Fruit fly (Drosophila melanogaster) whole organism, embryonic: ENCODE results near the gene RpL8.

Experiments
- ATbp ChIP-seq: fragments of 200-800 bp; sonication (Bioruptor generic); optimal IDR thresholded peaks from 2 replicates; lab custom pipeline; 2017; ENCODE audit warnings: missing biosample characterization, mild to moderate bottlenecking, missing genetic modification characterization, missing genetic modification reagents
- Ada2b ChIP-seq: fragments of 200-800 bp; sonication (Bioruptor generic); IDR thresholded peaks from 2 replicates; pipeline ENCODE4 v1.3.6; 2022; ENCODE audit warnings: missing biosample characterization, missing genetic modification characterization
- Atf3 ChIP-seq: fragments of 200-800 bp; sonication (Bioruptor generic); optimal IDR thresholded peaks from 3 replicates; lab custom pipeline; 2016; ENCODE audit warnings: missing biosample characterization, missing genetic modification characterization
- CG12219 ChIP-seq: fragments of 200-800 bp; sonication (Bioruptor generic); optimal IDR thresholded peaks from 3 replicates; lab custom pipeline; 2018; ENCODE audit warnings: missing biosample characterization, mild to moderate bottlenecking, missing genetic modification characterization
- CG12236 ChIP-seq: fragments of 200-800 bp; sonication (Bioruptor generic); optimal IDR thresholded peaks from 2 replicates; lab custom pipeline; 2016; ENCODE audit warnings: missing biosample characterization, missing genetic modification characterization
- CG15269 ChIP-seq: fragments of 200-800 bp; sonication (Bioruptor generic); optimal IDR thresholded peaks from 2 replicates; lab custom pipeline; 2018; ENCODE audit warnings: missing biosample characterization, mild to moderate bottlenecking, missing genetic modification characterization, moderate library complexity
- CG16779 ChIP-seq: fragments of 200-800 bp; sonication (Bioruptor generic); IDR thresholded peaks from 2 replicates; pipeline ENCODE4 v1.3.6; 2022; ENCODE audit warnings: missing biosample characterization, missing genetic modification characterization
- CG18599 ChIP-seq: fragments of 200-800 bp; sonication (Bioruptor generic); optimal IDR thresholded peaks from 3 replicates; lab custom pipeline; 2017; ENCODE audit warnings: missing biosample characterization, missing genetic modification characterization, mild to moderate bottlenecking, moderate library complexity, missing genetic modification reagents
- CG2875 ChIP-seq: fragments of 200-800 bp; sonication (Bioruptor generic); optimal IDR thresholded peaks from 2 replicates; lab custom pipeline; 2017; ENCODE audit warnings: missing biosample characterization, mild to moderate bottlenecking, missing genetic modification characterization, missing genetic modification reagents
- CG33557 ChIP-seq: fragments of 200-800 bp; sonication (Bioruptor generic); optimal IDR thresholded peaks from 2 replicates; lab custom pipeline; 2019; ENCODE audit warnings: missing biosample characterization, mild to moderate bottlenecking, missing genetic modification characterization, moderate library complexity
- CG6813 ChIP-seq: fragments of 200-800 bp; sonication (Bioruptor generic); optimal IDR thresholded peaks from 2 replicates; lab custom pipeline; 2017; ENCODE audit warnings: missing biosample characterization, missing genetic modification characterization, mild to moderate bottlenecking, moderate library complexity, missing genetic modification reagents
- CG7839 ChIP-seq: fragments of 200-800 bp; sonication (Bioruptor generic); optimal IDR thresholded peaks from 3 replicates; lab custom pipeline; 2018; ENCODE audit warnings: missing biosample characterization, mild to moderate bottlenecking, missing genetic modification characterization, moderate library complexity
- CG8765 ChIP-seq: fragments of 200-800 bp; sonication (Bioruptor generic); IDR thresholded peaks from 2 replicates; pipeline ENCODE4 v1.3.6; 2022; ENCODE audit warnings: missing biosample characterization, missing genetic modification characterization
- Drgx ChIP-seq: fragments of 200-800 bp; sonication (Bioruptor generic); IDR thresholded peaks from 2 replicates; pipeline ENCODE4 v1.3.6; 2022; ENCODE audit warnings: missing biosample characterization, missing genetic modification characterization
- Hmr ChIP-seq: fragments of 200-800 bp; sonication (Bioruptor generic); optimal IDR thresholded peaks from 3 replicates; lab custom pipeline; 2017; ENCODE audit warnings: mild to moderate bottlenecking, missing biosample characterization, missing genetic modification reagents, missing genetic modification characterization
- MBD-R2 ChIP-seq: fragments of 200-800 bp; sonication (Bioruptor generic); IDR thresholded peaks from 2 replicates; pipeline ENCODE4 v1.3.6; 2022; ENCODE audit warnings: missing biosample characterization, missing genetic modification characterization
- Med ChIP-seq: fragments of 200-800 bp; sonication (Bioruptor generic); peaks from one replicate; lab custom pipeline; 2016; ENCODE audit warnings: missing biosample characterization, missing genetic modification characterization, mild to moderate bottlenecking, inconsistent platforms, moderate library complexity
- NfI ChIP-seq: fragments of 200-800 bp; sonication (Bioruptor generic); optimal IDR thresholded peaks from 3 replicates; lab custom pipeline; 2018; ENCODE audit warnings: missing biosample characterization, mild to moderate bottlenecking, missing genetic modification characterization, moderate library complexity
- Opbp ChIP-seq: fragments of 200-800 bp; sonication (Bioruptor generic); IDR thresholded peaks from 3 replicates; pipeline ENCODE4 v1.3.6; 2022; ENCODE audit warnings: missing biosample characterization, missing genetic modification characterization; ENCODE audit not compliant: partially characterized antibody
- Poxn ChIP-seq: fragments of 200-800 bp; sonication (Bioruptor generic); IDR thresholded peaks from 2 replicates; pipeline ENCODE4 v1.3.6; 2022; ENCODE audit warnings: missing biosample characterization, missing genetic modification characterization
- Stat92E ChIP-seq, 3 experiments: fragments of >200 bp in 2 of 3; fragments of 200-800 bp in 1 of 3; sonication (Bioruptor generic) in 1 of 3; optimal IDR thresholded peaks; 2 replicates each; lab custom pipeline; 2017 to 2019; ENCODE audit warnings: missing biosample characterization in 3 of 3, missing genetic modification characterization in 3 of 3, mild to moderate bottlenecking in 1 of 3, moderate library complexity in 1 of 3
- Usf ChIP-seq: fragments of 200-800 bp; sonication (Bioruptor generic); optimal IDR thresholded peaks from 2 replicates; lab custom pipeline; 2017; ENCODE audit warnings: missing genotype, missing biosample characterization, missing genetic modification characterization
- ac ChIP-seq: fragments of 200-800 bp; sonication (Bioruptor generic); optimal IDR thresholded peaks from 3 replicates; lab custom pipeline; 2017; ENCODE audit warnings: missing biosample characterization, mild to moderate bottlenecking, missing genetic modification characterization
- bab2 ChIP-seq: fragments of 200-800 bp; sonication (Bioruptor generic); optimal IDR thresholded peaks from 2 replicates; lab custom pipeline; 2016; ENCODE audit warnings: missing biosample characterization, missing genetic modification characterization
- bigmax ChIP-seq: fragments of 200-800 bp; sonication (Bioruptor generic); optimal IDR thresholded peaks from 2 replicates; lab custom pipeline; 2018; ENCODE audit warnings: missing biosample characterization, mild to moderate bottlenecking, missing genetic modification characterization
- crol ChIP-seq: fragments of 200-800 bp; sonication (Bioruptor generic); IDR thresholded peaks from 2 replicates; pipeline ENCODE4 v1.3.6; 2022; ENCODE audit warnings: missing biosample characterization, missing genetic modification characterization
- cwo ChIP-seq: fragments of 200-800 bp; sonication (Bioruptor generic); optimal IDR thresholded peaks from 3 replicates; lab custom pipeline; 2017; ENCODE audit warnings: missing biosample characterization, missing genetic modification characterization, mild to moderate bottlenecking, moderate library complexity, missing genetic modification reagents
- exex ChIP-seq: fragments of 200-800 bp; sonication (Bioruptor generic); optimal IDR thresholded peaks from 4 replicates; lab custom pipeline; 2018; ENCODE audit warnings: missing biosample characterization, mild to moderate bottlenecking, missing genetic modification characterization, moderate library complexity
- gfzf ChIP-seq: fragments of 200-800 bp; sonication (Bioruptor generic); optimal IDR thresholded peaks from 2 replicates; lab custom pipeline; 2016; ENCODE audit warnings: missing biosample characterization, mild to moderate bottlenecking, missing genetic modification characterization, moderate library complexity
- grau ChIP-seq: fragments of 200-800 bp; optimal IDR thresholded peaks from 3 replicates; lab custom pipeline; 2019; ENCODE audit warnings: missing biosample characterization, mild to moderate bottlenecking, missing genetic modification characterization, moderate library complexity
- ham ChIP-seq: fragments of 200-800 bp; sonication (Bioruptor generic); IDR thresholded peaks from 2 replicates; pipeline ENCODE4 v1.3.6; 2022; ENCODE audit warnings: missing biosample characterization, missing genetic modification characterization
- hkb ChIP-seq, 2 experiments: fragments of 200-800 bp in 1 of 2; fragments of >200 bp in 1 of 2; sonication (Bioruptor generic) in 1 of 2; IDR thresholded peaks in 1 of 2; optimal IDR thresholded peaks in 1 of 2; 2 replicates each; pipeline versions ENCODE4 v1.3.6 to Lab custom; 2017 to 2022; ENCODE audit warnings: missing biosample characterization in 1 of 2, missing genetic modification characterization in 1 of 2
- hth ChIP-seq: fragments of >200 bp; optimal IDR thresholded peaks from 2 replicates; lab custom pipeline; 2017; ENCODE audit warnings: inconsistent platforms
- kni ChIP-seq: fragments of 200-800 bp; sonication (Bioruptor generic); optimal IDR thresholded peaks from 3 replicates; lab custom pipeline; 2017; ENCODE audit warnings: mild to moderate bottlenecking, missing biosample characterization, missing genetic modification reagents, missing genetic modification characterization
- lola ChIP-seq, 3 experiments: fragments of >200 bp in 2 of 3; fragments of 200-800 bp in 1 of 3; sonication (Bioruptor generic) in 1 of 3; optimal IDR thresholded peaks; 2 replicates each; lab custom pipeline; 2017 to 2019; ENCODE audit warnings: missing biosample characterization in 3 of 3, missing genetic modification characterization in 3 of 3, mild to moderate bottlenecking in 1 of 3, moderate library complexity in 1 of 3
- mirr ChIP-seq: fragments of 200-800 bp; sonication (Bioruptor generic); optimal IDR thresholded peaks from 3 replicates; lab custom pipeline; 2018; ENCODE audit warnings: missing biosample characterization, mild to moderate bottlenecking, missing genetic modification characterization
- mld ChIP-seq: fragments of 200-800 bp; sonication (Bioruptor generic); IDR thresholded peaks from 3 replicates; pipeline ENCODE4 v1.3.6; 2022; ENCODE audit warnings: missing biosample characterization, missing genetic modification characterization; ENCODE audit not compliant: partially characterized antibody
- oc ChIP-seq: fragments of 200-800 bp; sonication (Bioruptor generic); optimal IDR thresholded peaks from 2 replicates; lab custom pipeline; 2018; ENCODE audit warnings: missing biosample characterization, mild to moderate bottlenecking, missing genetic modification characterization, moderate library complexity
- trem ChIP-seq: fragments of 200-800 bp; optimal IDR thresholded peaks from 3 replicates; lab custom pipeline; 2019; ENCODE audit warnings: missing biosample characterization, mild to moderate bottlenecking, missing genetic modification characterization, moderate library complexity
- yki ChIP-seq: fragments of >200 bp; optimal IDR thresholded peaks from 3 replicates; lab custom pipeline; 2018
- zen ChIP-seq: fragments of 200-800 bp; sonication (Bioruptor generic); optimal IDR thresholded peaks from 3 replicates; lab custom pipeline; 2018; ENCODE audit warnings: missing biosample characterization, mild to moderate bottlenecking, missing genetic modification characterization, moderate library complexity

Gene RpL8

dm6 chr3L:2544435-2545076 lies 42.7 kb upstream of the RpL8 start (continued):
- TF ChIP-seq CG2875 (GFP tag; lab: Kevin White, UChicago) (no peak), Med (GFP tag; lab: Kevin White, UChicago) (peak; percentile 18), gfzf (GFP tag; lab: Kevin White, UChicago) (no peak), Poxn (no peak), NfI (GFP tag; lab: Kevin White, UChicago) (no peak), CG7839 (tag; lab: Kevin White, UChicago) (no peak), yki (no peak), CG8765 (GFP tag; lab: Robert Waterston, UW) (no peak), CG12219 (GFP tag; lab: Kevin White, UChicago) (no peak), bab2 (GFP tag; lab: Kevin White, UChicago) (no peak), Usf (GFP tag; lab: Kevin White, UChicago) (no peak), CG33557 (no peak), Ada2b (GFP tag; lab: Robert Waterston, UW) (no peak), Hmr (GFP tag; lab: Kevin White, UChicago) (no peak), bigmax (GFP tag; lab: Kevin White, UChicago) (no peak), MBD-R2 (no peak), Stat92E (GFP tag; optimal IDR thresholded peaks at IDR 0.05; lab: Kevin White, UChicago) (no peak), ac (no peak), CG18599 (GFP tag; lab: Kevin White, UChicago) (no peak), ham (GFP tag; lab: Robert Waterston, UW) (no peak), CG15269 (no peak), exex (peak; percentile 77), mld (GFP tag; lab: Robert Waterston, UW) (no peak), CG12236 (no peak), oc (tag; lab: Kevin White, UChicago) (no peak), crol (GFP tag; lab: Robert Waterston, UW) (peak; percentile 57), Opbp (GFP tag; lab: Robert Waterston, UW) (no peak), hth (lab: Kevin White, UChicago) (no peak), ATbp (no peak), cwo (GFP tag; lab: Kevin White, UChicago) (peak; percentile 53), hkb (optimal IDR thresholded peaks at IDR 0.05; lab: Kevin White, UChicago) (no peak), hkb (GFP tag; IDR thresholded peaks at IDR 0.05; lab: Robert Waterston, UW) (no peak), mirr (GFP tag; lab: Kevin White, UChicago) (peak; percentile 47), CG16779 (GFP tag; lab: Robert Waterston, UW) (no peak), trem (tag; lab: Kevin White, UChicago) (no peak)

dm6 chr3L:2545077-2545453 lies 42.2 kb upstream of the RpL8 start:
- TF ChIP-seq grau (tag; lab: Kevin White, UChicago) (no peak), Atf3 (no peak), kni (GFP tag; lab: Kevin White, UChicago) (no peak), Drgx (GFP tag; lab: Robert Waterston, UW) (0 out of 2 replicates have a peak, but pooled peaks have one; percentile 6), Stat92E (GFP tag; optimal IDR thresholded peaks at IDR 0.05; lab: Kevin White, UChicago) (no peak), lola (GFP tag; optimal IDR thresholded peaks at IDR 0.05; lab: Kevin White, UChicago) (no peak), CG6813 (GFP tag; lab: Kevin White, UChicago) (no peak), mld (GFP tag; lab: Robert Waterston, UW) (no peak), zen (tag; lab: Kevin White, UChicago) (no peak)
